Worm (Caenorhabditis elegans) whole organism, early embryonic: Measurements from ENCODE around the gene C56E6.2.

Experiments used
- F13C5.2 ChIP-seq: sonication (generic microtip); optimal IDR thresholded peaks from 2 replicates; lab custom pipeline; 2017; ENCODE audit warnings: mild to moderate bottlenecking, missing genetic modification characterization, inconsistent platforms, missing compliant biosample characterization
- ama-1 ChIP-seq: fragments of 150-350 bp; optimal IDR thresholded peaks from 2 replicates; lab custom pipeline; 2014
- ceh-13 ChIP-seq: fragments of 200-800 bp; sonication (Bioruptor generic); optimal IDR thresholded peaks from 2 replicates; lab custom pipeline; 2018; ENCODE audit warnings: mild to moderate bottlenecking, missing genetic modification characterization, missing compliant biosample characterization
- ceh-36 ChIP-seq: sonication (generic microtip); optimal IDR thresholded peaks from 2 replicates; lab custom pipeline; 2016; ENCODE audit warnings: missing genetic modification characterization, inconsistent platforms, missing compliant biosample characterization
- flt-1 ChIP-seq: fragments of 200-800 bp; sonication (Bioruptor generic); IDR thresholded peaks from 2 replicates; pipeline ENCODE4 v1.3.6; 2022; ENCODE audit warnings: missing genetic modification characterization, missing compliant biosample characterization
- hmbx-1 ChIP-seq: sonication (generic microtip); optimal IDR thresholded peaks from 2 replicates; lab custom pipeline; 2016; ENCODE audit warnings: mild to moderate bottlenecking, missing genetic modification characterization, missing compliant biosample characterization
- hmg-4 ChIP-seq: fragments of 200-800 bp; sonication (Bioruptor generic); optimal IDR thresholded peaks from 2 replicates; lab custom pipeline; 2018; ENCODE audit warnings: mild to moderate bottlenecking, missing genetic modification characterization, missing compliant biosample characterization
- hnd-1 ChIP-seq: sonication (generic microtip); optimal IDR thresholded peaks from 2 replicates; lab custom pipeline; 2016; ENCODE audit warnings: missing genetic modification characterization, missing compliant biosample characterization
- pes-1 ChIP-seq: fragments of 200-800 bp; sonication (Bioruptor generic); IDR thresholded peaks from 2 replicates; pipeline ENCODE4 v1.3.6; 2022; ENCODE audit warnings: missing genetic modification reagents, missing genetic modification characterization, missing compliant biosample characterization
- sea-1 ChIP-seq: fragments of 200-800 bp; sonication (Bioruptor generic); conservative IDR thresholded peaks from 2 replicates; pipeline ENCODE4 v1.3.6; 2022; ENCODE audit warnings: missing genetic modification characterization, missing compliant biosample characterization
- tbx-11 ChIP-seq: fragments of 200-800 bp; sonication (Bioruptor generic); IDR thresholded peaks from 2 replicates; pipeline ENCODE4 v1.3.6; 2022; ENCODE audit warnings: missing genetic modification characterization, missing compliant biosample characterization
- tbx-37 ChIP-seq: fragments of 200-800 bp; sonication (Bioruptor generic); conservative IDR thresholded peaks from 2 replicates; pipeline ENCODE4 v1.3.6; 2022; ENCODE audit warnings: missing genetic modification reagents, missing genetic modification characterization, missing compliant biosample characterization

- TF ChIP-seq tbx-37 (GFP tag; lab: Robert Waterston, UW) (no peak), ama-1 (no peak), ceh-13 (GFP tag; lab: Kevin White, UChicago) (no peak), hmg-4 (GFP tag; lab: Kevin White, UChicago) (no peak), sea-1 (no peak), tbx-11 (GFP tag; lab: Robert Waterston, UW) (no peak), hmbx-1 (no peak), ceh-36 (no peak), hnd-1 (tag; lab: Kevin White, UChicago) (no peak), F13C5.2 (tag; lab: Kevin White, UChicago) (no peak), flt-1 (no peak), pes-1 (GFP tag; lab: Robert Waterston, UW) (no peak)
Measured at ce11 chrII:6560291-6560690, 35.6 kb downstream of the C56E6.2 start.
